Worm (Caenorhabditis elegans) whole organism, young adult: Measurements from ENCODE around the gene srh-44.

ENCODE experiments used
- B0336.3 ChIP-seq: fragments of 200-800 bp; sonication (Bioruptor generic); IDR thresholded peaks from 2 replicates; pipeline ENCODE4 v1.3.6; 2022; ENCODE audit warnings: missing genetic modification characterization, missing compliant biosample characterization
- F22D6.2 ChIP-seq: sonication (generic microtip); optimal IDR thresholded peaks from 2 replicates; lab custom pipeline; 2016; ENCODE audit warnings: mild to moderate bottlenecking, missing genetic modification characterization, missing compliant biosample characterization
- T26A5.8 ChIP-seq: sonication (generic microtip); optimal IDR thresholded peaks from 2 replicates; lab custom pipeline; 2016; ENCODE audit warnings: missing genetic modification characterization, missing compliant biosample characterization
- Y79H2A.3 ChIP-seq: fragments of 200-800 bp; sonication (Bioruptor generic); conservative IDR thresholded peaks from 2 replicates; pipeline ENCODE4 v1.3.6; 2022; ENCODE audit warnings: missing genetic modification reagents, missing genetic modification characterization, missing compliant biosample characterization
- ZK185.1 ChIP-seq: sonication (generic microtip); optimal IDR thresholded peaks from 2 replicates; lab custom pipeline; 2016; ENCODE audit warnings: mild to moderate bottlenecking, missing genetic modification characterization, missing compliant biosample characterization; ENCODE audit not compliant: poor library complexity, severe bottlenecking
- ama-1 ChIP-seq, 3 experiments: fragments of 150-350 bp in 1 of 3; sonication (generic microtip) in 2 of 3; optimal IDR thresholded peaks; 2 replicates each; lab custom pipeline; 2014 to 2018; ENCODE audit warnings: missing biosample characterization in 2 of 3, missing genetic modification characterization in 2 of 3, missing genetic modification reagents in 2 of 3
- aptf-2 ChIP-seq: fragments of 200-800 bp; sonication (Bioruptor generic); conservative IDR thresholded peaks from 2 replicates; pipeline ENCODE4 v1.3.6; 2022; ENCODE audit warnings: missing genetic modification reagents, missing genetic modification characterization, missing compliant biosample characterization
- aptf-3 ChIP-seq: fragments of 200-800 bp; sonication (Bioruptor generic); IDR thresholded peaks from 2 replicates; pipeline ENCODE4 v1.3.6; 2022; ENCODE audit warnings: missing genetic modification characterization, missing compliant biosample characterization
- atf-7 ChIP-seq: sonication (generic microtip); optimal IDR thresholded peaks from 2 replicates; lab custom pipeline; 2017; ENCODE audit warnings: mild to moderate bottlenecking, missing genetic modification characterization, missing compliant biosample characterization
- athp-1 ChIP-seq: sonication (generic microtip); optimal IDR thresholded peaks from 2 replicates; lab custom pipeline; 2017; ENCODE audit warnings: mild to moderate bottlenecking, missing genetic modification characterization, missing compliant biosample characterization
- attf-6 ChIP-seq: fragments of 200-800 bp; sonication (Bioruptor generic); IDR thresholded peaks from 2 replicates; pipeline ENCODE4 v1.3.6; 2022; ENCODE audit warnings: missing genetic modification reagents, missing genetic modification characterization, missing compliant biosample characterization
- cebp-1 ChIP-seq, 2 experiments: fragments of 200-800 bp in 1 of 2; sonication (Bioruptor generic) in 1 of 2; sonication (generic microtip) in 1 of 2; IDR thresholded peaks in 1 of 2; optimal IDR thresholded peaks in 1 of 2; 2 replicates each; pipeline versions ENCODE4 v1.3.6 to Lab custom; 2017 to 2022; ENCODE audit warnings: missing compliant biosample characterization in 2 of 2, missing genetic modification characterization in 2 of 2, mild to moderate bottlenecking in 1 of 2, missing genetic modification reagents in 1 of 2, moderate library complexity in 1 of 2
- ceh-40 ChIP-seq: fragments of 200-800 bp; sonication (Bioruptor generic); IDR thresholded peaks from 2 replicates; pipeline ENCODE4 v1.3.6; 2022; ENCODE audit warnings: missing genetic modification characterization, missing compliant biosample characterization
- dox-1 ChIP-seq: fragments of 200-800 bp; sonication (Bioruptor generic); IDR thresholded peaks from 2 replicates; pipeline ENCODE4 v1.3.6; 2022; ENCODE audit warnings: missing genetic modification reagents, missing genetic modification characterization, missing compliant biosample characterization
- fkh-3 ChIP-seq: sonication (generic microtip); optimal IDR thresholded peaks from 2 replicates; lab custom pipeline; 2016; ENCODE audit warnings: mild to moderate bottlenecking, missing genetic modification characterization, missing compliant biosample characterization
- hlh-12 ChIP-seq: sonication (generic microtip); optimal IDR thresholded peaks from 2 replicates; lab custom pipeline; 2016; ENCODE audit warnings: missing genetic modification characterization, missing compliant biosample characterization
- hmg-1.2 ChIP-seq: fragments of 200-800 bp; sonication (Bioruptor generic); IDR thresholded peaks from 2 replicates; pipeline ENCODE4 v1.3.6; 2022; ENCODE audit warnings: missing genetic modification reagents, missing genetic modification characterization, missing compliant biosample characterization
- hrde-1 ChIP-seq: sonication (generic microtip); optimal IDR thresholded peaks from 2 replicates; lab custom pipeline; 2016; ENCODE audit warnings: missing genetic modification characterization, mild to moderate bottlenecking, missing compliant biosample characterization, moderate library complexity, missing genotype, missing genetic modification reagents, borderline replicate concordance
- hsf-1 ChIP-seq: fragments of 200-800 bp; sonication (Bioruptor generic); IDR thresholded peaks from 2 replicates; pipeline ENCODE4 v1.3.6; 2022; ENCODE audit warnings: missing genetic modification reagents, missing genetic modification characterization, missing compliant biosample characterization
- lin-26 ChIP-seq: fragments of 200-800 bp; sonication (Bioruptor generic); IDR thresholded peaks from 2 replicates; pipeline ENCODE4 v1.3.6; 2022; ENCODE audit warnings: missing genetic modification reagents, missing genetic modification characterization, missing compliant biosample characterization
- lin-40 ChIP-seq: sonication (generic microtip); optimal IDR thresholded peaks from 2 replicates; lab custom pipeline; 2016; ENCODE audit warnings: missing genetic modification characterization, mild to moderate bottlenecking, missing compliant biosample characterization, missing genotype, missing genetic modification reagents
- lin-54 ChIP-seq: fragments of 200-800 bp; sonication (Bioruptor generic); optimal IDR thresholded peaks from 2 replicates; lab custom pipeline; 2018; ENCODE audit warnings: mild to moderate bottlenecking, missing genetic modification characterization, missing compliant biosample characterization
- madf-6 ChIP-seq: fragments of 200-800 bp; sonication (Bioruptor generic); IDR thresholded peaks from 2 replicates; pipeline ENCODE4 v1.3.6; 2022; ENCODE audit warnings: missing genetic modification reagents, missing genetic modification characterization, missing compliant biosample characterization
- nfyb-1 ChIP-seq: fragments of 200-800 bp; sonication (Bioruptor generic); IDR thresholded peaks from 2 replicates; pipeline ENCODE4 v1.3.6; 2022; ENCODE audit warnings: missing genetic modification reagents, missing genetic modification characterization, missing compliant biosample characterization
- nhr-179 ChIP-seq: sonication (generic microtip); optimal IDR thresholded peaks from 2 replicates; lab custom pipeline; 2016; ENCODE audit warnings: mild to moderate bottlenecking, missing genetic modification characterization, missing compliant biosample characterization
- nhr-80 ChIP-seq: sonication (generic microtip); optimal IDR thresholded peaks from 2 replicates; lab custom pipeline; 2016; ENCODE audit warnings: missing genetic modification characterization, missing compliant biosample characterization
- rec-8 ChIP-seq, 2 experiments: sonication (generic microtip); optimal IDR thresholded peaks; 2 replicates each; lab custom pipeline; 2016; ENCODE audit warnings: mild to moderate bottlenecking in 2 of 2, missing genetic modification characterization in 2 of 2, missing genetic modification reagents in 2 of 2, missing genotype in 2 of 2, missing biosample characterization in 1 of 2, missing compliant biosample characterization in 1 of 2, moderate library complexity in 1 of 2
- snpc-1.3 ChIP-seq: sonication (generic microtip); optimal IDR thresholded peaks from 2 replicates; lab custom pipeline; 2017; ENCODE audit warnings: missing genetic modification characterization, mild to moderate bottlenecking, missing compliant biosample characterization, antibody characterized with exemption, moderate library complexity, missing genotype, missing genetic modification reagents; ENCODE audit not compliant: insufficient read depth
- unc-62 ChIP-seq: fragments of 150-350 bp; optimal IDR thresholded peaks from 2 replicates; lab custom pipeline; 2014; ENCODE audit warnings: missing biosample characterization, missing genetic modification reagents, missing genetic modification characterization
- zfh-2 ChIP-seq: fragments of 200-800 bp; sonication (Bioruptor generic); conservative IDR thresholded peaks from 2 replicates; pipeline ENCODE4 v1.3.6; 2022; ENCODE audit warnings: missing genetic modification reagents, missing genetic modification characterization, missing compliant biosample characterization
- ztf-25 ChIP-seq: fragments of 200-800 bp; sonication (Bioruptor generic); IDR thresholded peaks from 2 replicates; pipeline ENCODE4 v1.3.6; 2022; ENCODE audit warnings: missing genetic modification reagents, missing genetic modification characterization, missing compliant biosample characterization

srh-44 gene

ce11 chrII:11485200-11485599 lies 29.7 kb upstream of the srh-44 start, which contains the start of gene twk-5:
TSS of gene twk-5 (minus strand) at chrII:11485300.
- no peak for TF ChIP-seq ceh-40 (GFP tag; lab: Robert Waterston, UW)
- TF ChIP-seq snpc-1.3 = no peak
- no peak for TF ChIP-seq zfh-2 (GFP tag; lab: Robert Waterston, UW)
- no peak for TF ChIP-seq ama-1 (optimal IDR thresholded peaks at IDR 0.05; lab: Kevin White, UChicago)
- TF ChIP-seq ama-1 (GFP tag; optimal IDR thresholded peaks at IDR 0.05; lab: Kevin White, UChicago) = no peak
- no peak for TF ChIP-seq fkh-3 (tag; lab: Kevin White, UChicago)
- TF ChIP-seq rec-8 (tag; optimal IDR thresholded peaks at IDR 0.05; lab: Kevin White, UChicago) = no peak
- no peak for TF ChIP-seq ztf-25
- TF ChIP-seq attf-6 (GFP tag; lab: Robert Waterston, UW) = no peak
- TF ChIP-seq nhr-179 (tag; lab: Kevin White, UChicago) = no peak
- no peak for TF ChIP-seq nhr-80 (tag; lab: Kevin White, UChicago)
- TF ChIP-seq B0336.3 (GFP tag; lab: Robert Waterston, UW) = no peak
- TF ChIP-seq lin-26 (GFP tag; lab: Robert Waterston, UW) = no peak
- no peak for TF ChIP-seq cebp-1 (GFP tag; IDR thresholded peaks at IDR 0.05; lab: Robert Waterston, UW)
- TF ChIP-seq cebp-1 (tag; optimal IDR thresholded peaks at IDR 0.05; lab: Kevin White, UChicago) = no peak
- no peak for TF ChIP-seq T26A5.8
- TF ChIP-seq unc-62 (GFP tag; lab: Kevin White, UChicago) = no peak

DNA sequence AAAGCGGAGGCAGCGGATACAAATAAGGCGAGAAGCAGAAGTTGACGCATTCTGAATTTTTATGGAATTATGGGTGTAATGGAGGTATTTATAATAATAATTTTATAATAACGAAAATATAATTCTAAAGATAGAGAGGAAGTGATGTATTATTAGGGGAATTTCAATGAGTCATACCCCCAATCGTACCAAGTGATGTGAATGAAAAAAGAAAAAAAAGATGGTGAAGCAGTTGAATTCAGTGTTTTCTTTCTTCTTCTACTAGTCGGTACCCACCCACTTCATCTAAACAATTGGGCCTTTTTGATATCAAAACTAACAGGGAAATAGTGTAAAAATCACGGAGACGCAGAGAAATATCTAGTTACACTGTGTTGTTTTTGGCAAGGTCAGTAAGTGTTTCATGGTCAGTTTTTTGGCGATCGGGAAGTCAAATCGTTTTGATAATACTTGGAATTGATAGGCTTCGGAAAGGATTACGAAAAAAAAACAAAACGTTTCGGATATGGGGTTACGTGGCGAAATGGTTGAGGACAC lies 28.1 kb upstream of the srh-44 start, which contains the start of gene ttr-18:
Gene ttr-18 (minus strand): TSS at position 51 of the 537 bp plus-strand sequence.
- TF ChIP-seq hmg-1.2 (GFP tag; lab: Robert Waterston, UW) = peak; percentile 47; the same call in 1 of the 2 replicates
- no peak for TF ChIP-seq dox-1
- TF ChIP-seq madf-6 (GFP tag; lab: Robert Waterston, UW) = no peak
- TF ChIP-seq hlh-12 = no peak
- TF ChIP-seq, all 124 proteins: peak for 1

DNA sequence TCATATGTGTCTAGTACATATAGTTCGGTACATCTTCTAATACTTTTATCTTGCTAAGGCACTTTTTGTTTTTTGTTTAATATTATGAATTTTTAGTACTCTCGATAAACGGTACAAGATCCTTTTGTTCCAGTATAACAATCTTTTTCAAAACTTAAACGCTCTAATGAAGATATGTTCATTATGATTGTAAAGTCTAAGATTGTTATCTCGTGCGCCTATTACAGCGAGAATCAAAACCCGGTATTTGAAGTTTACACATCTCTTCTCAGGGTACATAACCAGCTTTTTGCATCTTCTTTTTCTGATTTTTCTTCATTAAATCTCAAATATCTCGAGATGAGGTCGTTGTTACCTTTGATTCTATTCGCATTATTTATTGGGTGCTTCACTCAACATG lies 26.9 kb upstream of the srh-44 start, which contains the start of gene B0334.13:
Gene B0334.13 (plus strand): TSS at position 301 of the 400 bp plus-strand sequence.
- no peak for TF ChIP-seq F22D6.2 (tag; lab: Kevin White, UChicago)
- TF ChIP-seq ZK185.1 (tag; lab: Kevin White, UChicago) = no peak
- TF ChIP-seq hsf-1 (GFP tag; lab: Robert Waterston, UW) = no peak
- no peak for TF ChIP-seq athp-1
- TF ChIP-seq Y79H2A.3 (GFP tag; lab: Robert Waterston, UW) = no peak
- TF ChIP-seq ztf-25 = no peak
- no peak for TF ChIP-seq hrde-1

DNA sequence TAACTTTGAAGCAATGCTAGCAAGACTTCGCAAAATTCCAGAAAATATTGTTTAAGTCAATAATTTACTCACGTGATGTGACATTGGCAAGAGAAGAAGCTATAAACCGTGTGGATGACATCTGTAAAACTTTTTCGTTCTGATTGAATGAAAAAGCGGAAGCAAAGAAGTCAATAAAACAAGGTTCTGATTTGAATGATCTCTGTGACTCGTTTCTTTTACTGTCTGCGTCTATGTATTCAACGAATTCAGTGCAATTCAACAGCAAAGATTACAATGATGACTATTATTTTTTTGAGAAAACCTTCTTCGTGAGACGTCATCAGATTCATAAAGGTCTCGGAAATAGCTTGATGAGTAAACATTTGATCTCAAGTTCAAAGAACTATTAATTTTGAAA lies 22.0 kb upstream of the srh-44 start, which contains the start of gene hacl-1:
Gene hacl-1 (minus strand): TSS at position 121 of the 400 bp plus-strand sequence.
- TF ChIP-seq aptf-3 (GFP tag; lab: Robert Waterston, UW) = no peak
- peak; percentile 9 for TF ChIP-seq lin-40 (tag; lab: Kevin White, UChicago)
- TF ChIP-seq atf-7 (tag; lab: Kevin White, UChicago) = no peak
- TF ChIP-seq lin-54 (GFP tag; lab: Kevin White, UChicago) = peak; percentile 6
- no peak for TF ChIP-seq aptf-2 (GFP tag; lab: Robert Waterston, UW)
- no peak for TF ChIP-seq F22D6.2 (tag; lab: Kevin White, UChicago)
- peak; percentile 21 for TF ChIP-seq nhr-80 (tag; lab: Kevin White, UChicago)
- TF ChIP-seq nfyb-1 (GFP tag; lab: Robert Waterston, UW) = 0 out of 2 replicates have a peak, but pooled peaks have one; percentile 15
